Worm (Caenorhabditis elegans): Measurements from ENCODE around the gene memo-1.
A peak's percentile ranks its signal among the peaks of the same experiment; 100 is the strongest.

ce11 chrV:7854603-7855002 is 7.6 kb upstream of the memo-1 start, which contains the start of the genes C37C3.9 and C37C3.18:
- TF ChIP-seq nhr-237 (tag; optimal IDR thresholded peaks at IDR 0.05) (no peak), snpc-4 (tag; optimal IDR thresholded peaks at IDR 0.05) (peak; percentile 88), crh-2 (tag; optimal IDR thresholded peaks at IDR 0.05) (peak; percentile 99), nhr-11 (tag; optimal IDR thresholded peaks at IDR 0.05) (no peak)

Measured in whole organism, L2 larva.